Fruit fly (Drosophila melanogaster) whole organism, embryonic: ENCODE measurements around the gene CG31793.
A peak's percentile ranks its signal among the peaks of the same experiment; 100 is the strongest.

Experiments
- Ada2b ChIP-seq: fragments of 200-800 bp; sonication (Bioruptor generic); IDR thresholded peaks from 2 replicates; pipeline ENCODE4 v1.3.6; 2022; ENCODE audit warnings: missing biosample characterization, missing genetic modification characterization
- CG11247 ChIP-seq: fragments of 200-800 bp; sonication (Bioruptor generic); IDR thresholded peaks from 2 replicates; pipeline ENCODE4 v1.3.6; 2022; ENCODE audit warnings: missing biosample characterization, missing genetic modification characterization
- CG11695 ChIP-seq: fragments of 200-800 bp; sonication (Bioruptor generic); IDR thresholded peaks from 3 replicates; pipeline ENCODE4 v1.3.6; 2022; ENCODE audit warnings: missing biosample characterization, missing genetic modification characterization
- CG17612 ChIP-seq: fragments of 200-800 bp; sonication (Bioruptor generic); IDR thresholded peaks from 2 replicates; pipeline ENCODE4 v1.3.6; 2022; ENCODE audit warnings: missing biosample characterization, missing genetic modification characterization
- CG1832 ChIP-seq: fragments of 200-800 bp; sonication (Bioruptor generic); optimal IDR thresholded peaks from 2 replicates; lab custom pipeline; 2017; ENCODE audit warnings: missing biosample characterization, mild to moderate bottlenecking, missing genetic modification characterization, inconsistent platforms
- CG18476 ChIP-seq: fragments of 200-800 bp; sonication (Bioruptor generic); optimal IDR thresholded peaks from 2 replicates; lab custom pipeline; 2016; ENCODE audit warnings: missing biosample characterization, mild to moderate bottlenecking, missing genetic modification characterization
- CG2678 ChIP-seq: fragments of 200-800 bp; sonication (Bioruptor generic); optimal IDR thresholded peaks from 3 replicates; lab custom pipeline; 2019; ENCODE audit warnings: missing biosample characterization, mild to moderate bottlenecking, missing genetic modification characterization, moderate library complexity
- CG2889 ChIP-seq: fragments of 200-800 bp; sonication (Bioruptor generic); IDR thresholded peaks from 3 replicates; pipeline ENCODE4 v1.3.6; 2022; ENCODE audit warnings: missing biosample characterization, missing genetic modification characterization
- CG3065 ChIP-seq: fragments of 200-800 bp; sonication (Bioruptor generic); optimal IDR thresholded peaks from 2 replicates; lab custom pipeline; 2016; ENCODE audit warnings: missing biosample characterization, missing genetic modification characterization
- CG3726 ChIP-seq: fragments of 200-800 bp; sonication (Bioruptor generic); IDR thresholded peaks from 3 replicates; pipeline ENCODE4, ENCODE4 v1.3.6; 2022; ENCODE audit warnings: missing biosample characterization, missing genetic modification characterization
- CG4282 ChIP-seq: fragments of 200-800 bp; sonication (Bioruptor generic); optimal IDR thresholded peaks from 2 replicates; lab custom pipeline; 2016; ENCODE audit warnings: missing biosample characterization, missing genetic modification characterization
- CG7271 ChIP-seq: fragments of 200-800 bp; sonication (Bioruptor generic); optimal IDR thresholded peaks from 2 replicates; lab custom pipeline; 2018; ENCODE audit warnings: missing biosample characterization, mild to moderate bottlenecking, missing genetic modification characterization, moderate library complexity
- CG7745 ChIP-seq: fragments of 200-800 bp; sonication (Bioruptor generic); optimal IDR thresholded peaks from 2 replicates; lab custom pipeline; 2018; ENCODE audit warnings: missing biosample characterization, mild to moderate bottlenecking, missing genetic modification characterization, moderate library complexity
- CG9215 ChIP-seq: fragments of 200-800 bp; sonication (Bioruptor generic); IDR thresholded peaks from 2 replicates; pipeline ENCODE4 v1.3.6; 2022; ENCODE audit warnings: missing biosample characterization, missing genetic modification characterization
- CG9932 ChIP-seq: fragments of 200-800 bp; sonication (Bioruptor generic); IDR thresholded peaks from 2 replicates; pipeline ENCODE4 v1.3.6; 2022; ENCODE audit warnings: missing biosample characterization, missing genetic modification characterization
- Dip3 ChIP-seq: fragments of 200-800 bp; sonication (Bioruptor generic); optimal IDR thresholded peaks from 3 replicates; lab custom pipeline; 2016; ENCODE audit warnings: missing biosample characterization, missing genetic modification characterization
- Elba2 ChIP-seq: fragments of 200-800 bp; sonication (Bioruptor generic); optimal IDR thresholded peaks from 3 replicates; lab custom pipeline; 2016; ENCODE audit warnings: missing biosample characterization, missing genetic modification characterization
- HHEX ChIP-seq: fragments of 200-800 bp; sonication (Bioruptor generic); optimal IDR thresholded peaks from 3 replicates; lab custom pipeline; 2017; ENCODE audit warnings: missing biosample characterization, mild to moderate bottlenecking, missing genetic modification characterization, missing genetic modification reagents
- Meics ChIP-seq: fragments of 200-800 bp; sonication (Bioruptor generic); optimal IDR thresholded peaks from 2 replicates; lab custom pipeline; 2017; ENCODE audit warnings: missing biosample characterization, mild to moderate bottlenecking, missing genetic modification characterization
- Oaz ChIP-seq: fragments of 200-800 bp; sonication (Bioruptor generic); IDR thresholded peaks from 2 replicates; pipeline ENCODE4 v1.3.6; 2022; ENCODE audit warnings: missing biosample characterization, missing genetic modification characterization
- PHDP ChIP-seq: fragments of 200-800 bp; sonication (Bioruptor generic); optimal IDR thresholded peaks from 3 replicates; lab custom pipeline; 2018; ENCODE audit warnings: missing biosample characterization, mild to moderate bottlenecking, missing genetic modification characterization, moderate library complexity
- Six4 ChIP-seq: fragments of 200-800 bp; sonication (Bioruptor generic); optimal IDR thresholded peaks from 2 replicates; lab custom pipeline; 2016; ENCODE audit warnings: missing biosample characterization, missing genetic modification characterization
- Sry-β ChIP-seq: fragments of 200-800 bp; sonication (Bioruptor generic); optimal IDR thresholded peaks from 2 replicates; lab custom pipeline; 2018; ENCODE audit warnings: missing biosample characterization, mild to moderate bottlenecking, missing genetic modification characterization, moderate library complexity
- Taf1 ChIP-seq: fragments of 200-800 bp; sonication (Bioruptor generic); IDR thresholded peaks from 2 replicates; pipeline ENCODE4 v1.3.6; 2022; ENCODE audit warnings: missing biosample characterization, missing genetic modification characterization
- al ChIP-seq: fragments of 200-800 bp; sonication (Bioruptor generic); IDR thresholded peaks from 2 replicates; pipeline ENCODE4 v1.3.6; 2022; ENCODE audit warnings: missing biosample characterization, missing genetic modification characterization
- amos ChIP-seq: fragments of 200-800 bp; sonication (Bioruptor generic); IDR thresholded peaks from 2 replicates; pipeline ENCODE4 v1.3.6; 2022; ENCODE audit warnings: missing biosample characterization, missing genetic modification characterization; ENCODE audit not compliant: partially characterized antibody
- bigmax ChIP-seq: fragments of 200-800 bp; sonication (Bioruptor generic); optimal IDR thresholded peaks from 2 replicates; lab custom pipeline; 2018; ENCODE audit warnings: missing biosample characterization, mild to moderate bottlenecking, missing genetic modification characterization
- chif ChIP-seq, 2 experiments: fragments of 200-800 bp; sonication (Bioruptor generic); optimal IDR thresholded peaks; 3 replicates each; lab custom pipeline; 2016; ENCODE audit warnings: missing biosample characterization in 2 of 2, missing genetic modification characterization in 2 of 2
- disco-r ChIP-seq: fragments of 200-800 bp; sonication (Bioruptor generic); optimal IDR thresholded peaks from 2 replicates; lab custom pipeline; 2016; ENCODE audit warnings: missing biosample characterization, missing genetic modification characterization
- eve ChIP-seq, 2 experiments: fragments of >200 bp; optimal IDR thresholded peaks; 2 replicates each; lab custom pipeline; 2017; ENCODE audit warnings: missing biosample characterization in 2 of 2, missing genetic modification characterization in 2 of 2
- hth ChIP-seq: fragments of >200 bp; optimal IDR thresholded peaks from 2 replicates; lab custom pipeline; 2017; ENCODE audit warnings: inconsistent platforms
- jing ChIP-seq: fragments of 200-800 bp; sonication (Bioruptor generic); optimal IDR thresholded peaks from 2 replicates; lab custom pipeline; 2018; ENCODE audit warnings: missing biosample characterization, mild to moderate bottlenecking, missing genetic modification characterization
- kni ChIP-seq: fragments of 200-800 bp; sonication (Bioruptor generic); optimal IDR thresholded peaks from 3 replicates; lab custom pipeline; 2017; ENCODE audit warnings: mild to moderate bottlenecking, missing biosample characterization, missing genetic modification reagents, missing genetic modification characterization
- maf-S ChIP-seq: fragments of 200-800 bp; sonication (Bioruptor generic); optimal IDR thresholded peaks from 2 replicates; lab custom pipeline; 2016; ENCODE audit warnings: missing biosample characterization, missing genetic modification characterization
- mirr ChIP-seq: fragments of 200-800 bp; sonication (Bioruptor generic); optimal IDR thresholded peaks from 3 replicates; lab custom pipeline; 2018; ENCODE audit warnings: missing biosample characterization, mild to moderate bottlenecking, missing genetic modification characterization
- org-1 ChIP-seq: fragments of 200-800 bp; sonication (Bioruptor generic); optimal IDR thresholded peaks from 2 replicates; lab custom pipeline; 2017; ENCODE audit warnings: missing biosample characterization, missing genetic modification characterization
- pfk ChIP-seq: fragments of 200-800 bp; sonication (Bioruptor generic); optimal IDR thresholded peaks from 2 replicates; lab custom pipeline; 2018; ENCODE audit warnings: missing biosample characterization, mild to moderate bottlenecking, missing genetic modification characterization, moderate library complexity
- ranshi ChIP-seq: fragments of 200-800 bp; sonication (Bioruptor generic); IDR thresholded peaks from 2 replicates; pipeline ENCODE4 v1.3.6; 2022; ENCODE audit warnings: missing biosample characterization, missing genetic modification characterization
- ro ChIP-seq: fragments of 200-800 bp; sonication (Bioruptor generic); IDR thresholded peaks from 2 replicates; pipeline ENCODE4 v1.3.6; 2022; ENCODE audit warnings: missing biosample characterization, missing genetic modification characterization
- run ChIP-seq: fragments of 200-800 bp; sonication (Bioruptor generic); optimal IDR thresholded peaks from 3 replicates; lab custom pipeline; 2018; ENCODE audit warnings: missing biosample characterization, mild to moderate bottlenecking, missing genetic modification characterization
- sd ChIP-seq: fragments of 200-800 bp; sonication (Bioruptor generic); optimal IDR thresholded peaks from 3 replicates; lab custom pipeline; 2018; ENCODE audit warnings: missing biosample characterization, mild to moderate bottlenecking, missing genetic modification characterization, moderate library complexity
- sr ChIP-seq: fragments of 200-800 bp; sonication (Bioruptor generic); IDR thresholded peaks from 3 replicates; pipeline ENCODE4 v1.3.6; 2022; ENCODE audit warnings: missing biosample characterization, missing genetic modification characterization
- stwl ChIP-seq: fragments of 200-800 bp; sonication (Bioruptor generic); optimal IDR thresholded peaks from 3 replicates; lab custom pipeline; 2018; ENCODE audit warnings: missing biosample characterization, mild to moderate bottlenecking, missing genetic modification characterization, moderate library complexity
- twi ChIP-seq: fragments of 200-800 bp; optimal IDR thresholded peaks from 2 replicates; lab custom pipeline; 2019; ENCODE audit warnings: missing biosample characterization, mild to moderate bottlenecking, missing genetic modification characterization, moderate library complexity
- vfl ChIP-seq: fragments of 200-800 bp; sonication (Bioruptor generic); optimal IDR thresholded peaks from 2 replicates; lab custom pipeline; 2016; ENCODE audit warnings: missing biosample characterization, missing genetic modification characterization
- vvl ChIP-seq: fragments of 200-800 bp; sonication (Bioruptor generic); IDR thresholded peaks from 2 replicates; pipeline ENCODE4 v1.3.6; 2022; ENCODE audit warnings: missing biosample characterization, missing genetic modification characterization

Gene CG31793

dm6 chr2L:18966844-18967243, 36.3 kb upstream of the CG31793 start (continued):
- TF ChIP-seq Ada2b = peak; percentile 40; the same call in 1 of the 2 replicates
- TF ChIP-seq CG7745 = no peak
- TF ChIP-seq Elba2 = no peak
- no peak for TF ChIP-seq mirr
- peak; percentile 45; the same call in 1 of the 2 replicates for TF ChIP-seq ranshi (GFP tag; lab: Robert Waterston, UW)
- no peak for TF ChIP-seq eve (GFP tag; optimal IDR thresholded peaks at IDR 0.05; lab: Kevin White, UChicago)
- TF ChIP-seq maf-S (GFP tag; lab: Kevin White, UChicago) = no peak
- peak; percentile 80 for TF ChIP-seq CG2678 (tag; lab: Kevin White, UChicago)
- TF ChIP-seq CG17612 (GFP tag; lab: Robert Waterston, UW) = no peak
- TF ChIP-seq chif (GFP tag; optimal IDR thresholded peaks at IDR 0.05; lab: Kevin White, UChicago) = no peak
- no peak for TF ChIP-seq amos
- TF ChIP-seq CG7271 = no peak
- no peak for TF ChIP-seq CG3726 (GFP tag; lab: Robert Waterston, UW)
- TF ChIP-seq Six4 (GFP tag; lab: Kevin White, UChicago) = no peak
- TF ChIP-seq jing (GFP tag; lab: Kevin White, UChicago) = no peak
- no peak for TF ChIP-seq ro
- TF ChIP-seq stwl (tag; lab: Kevin White, UChicago) = no peak
- no peak for TF ChIP-seq vfl (GFP tag; lab: Kevin White, UChicago)
- TF ChIP-seq Dip3 = no peak
- no peak for TF ChIP-seq Sry-β
- TF ChIP-seq pfk (GFP tag; lab: Kevin White, UChicago) = no peak
- peak; percentile 48 for TF ChIP-seq PHDP (tag; lab: Kevin White, UChicago)
- TF ChIP-seq CG4282 (GFP tag; lab: Kevin White, UChicago) = no peak
- peak; percentile 70 for TF ChIP-seq CG9932 (GFP tag; lab: Robert Waterston, UW)
- no peak for TF ChIP-seq org-1 (GFP tag; lab: Kevin White, UChicago)
- peak; percentile 69 for TF ChIP-seq Taf1 (GFP tag; lab: Robert Waterston, UW)
- TF ChIP-seq HHEX (GFP tag; lab: Kevin White, UChicago) = peak; percentile 57
- no peak for TF ChIP-seq CG1832 (GFP tag; lab: Kevin White, UChicago)
- TF ChIP-seq Meics (GFP tag; lab: Kevin White, UChicago) = peak; percentile 74
- TF ChIP-seq bigmax (GFP tag; lab: Kevin White, UChicago) = no peak
- TF ChIP-seq sr = no peak
- TF ChIP-seq sd (tag; lab: Kevin White, UChicago) = no peak
- TF ChIP-seq kni (GFP tag; lab: Kevin White, UChicago) = no peak
- TF ChIP-seq disco-r = no peak
- no peak for TF ChIP-seq CG3065 (GFP tag; lab: Kevin White, UChicago)
- peak; percentile 49 for TF ChIP-seq vvl (GFP tag; lab: Robert Waterston, UW)
- peak; percentile 49; the same call in 1 of the 2 replicates for TF ChIP-seq al (GFP tag; lab: Robert Waterston, UW)
- no peak for TF ChIP-seq twi (tag; lab: Kevin White, UChicago)
- peak; percentile 68 for TF ChIP-seq CG11695 (GFP tag; lab: Robert Waterston, UW)
- TF ChIP-seq run (tag; lab: Kevin White, UChicago) = no peak
- TF ChIP-seq Oaz (GFP tag; lab: Robert Waterston, UW) = no peak
- TF ChIP-seq CG9215 (GFP tag; lab: Robert Waterston, UW) = peak; percentile 71
- TF ChIP-seq CG2889 (GFP tag; lab: Robert Waterston, UW) = no peak; the same call in 2 of the 3 replicates
- TF ChIP-seq CG18476 (GFP tag; lab: Kevin White, UChicago) = no peak
- no peak for TF ChIP-seq CG11247 (GFP tag; lab: Robert Waterston, UW)
- TF ChIP-seq hth (lab: Kevin White, UChicago) = no peak
